Worm (Caenorhabditis elegans): ENCODE results near the gene C12D5.4.

ce11 chrV:7686189-7686588, 13.8 kb downstream of the C12D5.4 start, which contains the start of the genes nhr-94 and nhr-152:
- TF ChIP-seq sea-1 (GFP tag; conservative IDR thresholded peaks at IDR 0.05) (no peak), ama-1 (optimal IDR thresholded peaks at IDR 0.05) (no peak), tra-4 (tag; optimal IDR thresholded peaks at IDR 0.05) (no peak), ceh-13 (GFP tag; optimal IDR thresholded peaks at IDR 0.05) (no peak), tbx-37 (GFP tag; conservative IDR thresholded peaks at IDR 0.05) (no peak), aly-1 (tag; optimal IDR thresholded peaks at IDR 0.05) (no peak), flt-1 (GFP tag; IDR thresholded peaks at IDR 0.05) (no peak), hmg-4 (GFP tag; optimal IDR thresholded peaks at IDR 0.05) (no peak), ets-7 (tag; optimal IDR thresholded peaks at IDR 0.05) (no peak), scrt-1 (GFP tag; IDR thresholded peaks at IDR 0.05) (no peak)

Measured in whole organism, early embryonic.